Worm (Caenorhabditis elegans) whole organism, L3 larva: ENCODE results near the gene msd-2.

Experiments used
- R02D3.7 ChIP-seq: fragments of 150-350 bp; optimal IDR thresholded peaks from 2 replicates; lab custom pipeline; 2014; ENCODE audit warnings: missing biosample characterization, missing genetic modification characterization
- ZK546.5 ChIP-seq: sonication (generic microtip); optimal IDR thresholded peaks from 2 replicates; lab custom pipeline; 2017; ENCODE audit warnings: missing biosample characterization, missing genetic modification characterization
- aly-2 ChIP-seq: fragments of 150-350 bp; optimal IDR thresholded peaks from 2 replicates; lab custom pipeline; 2014; ENCODE audit warnings: missing biosample characterization, missing genetic modification characterization
- ceh-28 ChIP-seq: fragments of 150-350 bp; optimal IDR thresholded peaks from 2 replicates; lab custom pipeline; 2014; ENCODE audit warnings: missing biosample characterization, missing genetic modification reagents, missing genetic modification characterization
- ceh-82 ChIP-seq: fragments of 150-350 bp; optimal IDR thresholded peaks from 2 replicates; lab custom pipeline; 2014; ENCODE audit warnings: missing biosample characterization, missing genetic modification characterization
- ceh-9 ChIP-seq: sonication (generic microtip); optimal IDR thresholded peaks from 2 replicates; lab custom pipeline; 2018; ENCODE audit warnings: missing biosample characterization, missing genetic modification characterization
- daf-12 ChIP-seq: fragments of 150-350 bp; optimal IDR thresholded peaks from 2 replicates; lab custom pipeline; 2014; ENCODE audit warnings: missing biosample characterization, missing genetic modification reagents, missing genetic modification characterization
- egl-5 ChIP-seq: fragments of 150-350 bp; optimal IDR thresholded peaks from 2 replicates; lab custom pipeline; 2017; ENCODE audit warnings: missing biosample characterization, missing genetic modification reagents, missing genetic modification characterization, inconsistent platforms
- elt-1 ChIP-seq: fragments of 150-350 bp; optimal IDR thresholded peaks from 2 replicates; lab custom pipeline; 2014; ENCODE audit warnings: missing biosample characterization, missing genetic modification characterization
- elt-3 ChIP-seq, 3 experiments: fragments of 150-350 bp in 1 of 3; sonication (generic microtip) in 2 of 3; optimal IDR thresholded peaks; 2 replicates in 2 of 3; 4 replicates in 1 of 3; lab custom pipeline; 2014 to 2017; ENCODE audit warnings: missing biosample characterization in 3 of 3, missing genetic modification characterization in 3 of 3
- eor-1 ChIP-seq, 2 experiments: fragments of 150-350 bp; optimal IDR thresholded peaks; 2 replicates each; lab custom pipeline; 2014 to 2018; ENCODE audit warnings: missing biosample characterization in 2 of 2, missing genetic modification characterization in 2 of 2
- fkh-10 ChIP-seq: sonication (generic microtip); optimal IDR thresholded peaks from 2 replicates; lab custom pipeline; 2017; ENCODE audit warnings: missing biosample characterization, missing genetic modification reagents, missing genetic modification characterization
- fkh-2 ChIP-seq: fragments of 150-350 bp; optimal IDR thresholded peaks from 2 replicates; lab custom pipeline; 2014; ENCODE audit warnings: missing biosample characterization, missing genetic modification reagents, missing genetic modification characterization
- fos-1 ChIP-seq: fragments of 150-350 bp; optimal IDR thresholded peaks from 2 replicates; lab custom pipeline; 2014; ENCODE audit warnings: missing biosample characterization, missing genetic modification characterization
- hmg-11 ChIP-seq: sonication (generic microtip); optimal IDR thresholded peaks from 2 replicates; lab custom pipeline; 2016; ENCODE audit warnings: missing genetic modification characterization, missing compliant biosample characterization
- lin-15B ChIP-seq: fragments of 150-350 bp; optimal IDR thresholded peaks from 2 replicates; lab custom pipeline; 2014; ENCODE audit warnings: missing biosample characterization, missing genetic modification characterization
- lin-39 ChIP-seq: fragments of 150-350 bp; optimal IDR thresholded peaks from 2 replicates; lab custom pipeline; 2018; ENCODE audit warnings: missing biosample characterization, missing genetic modification reagents, missing genetic modification characterization
- lsy-12 ChIP-seq: sonication (generic microtip); optimal IDR thresholded peaks from 2 replicates; lab custom pipeline; 2016; ENCODE audit warnings: mild to moderate bottlenecking, missing genetic modification characterization, missing compliant biosample characterization
- mdl-1 ChIP-seq: fragments of 150-350 bp; optimal IDR thresholded peaks from 2 replicates; lab custom pipeline; 2014; ENCODE audit warnings: missing biosample characterization, missing genetic modification characterization
- nfya-1 ChIP-seq: sonication (generic microtip); optimal IDR thresholded peaks from 2 replicates; lab custom pipeline; 2017; ENCODE audit warnings: missing genetic modification characterization, mild to moderate bottlenecking, missing compliant biosample characterization, antibody characterized with exemption, moderate library complexity; ENCODE audit not compliant: insufficient read depth
- nhr-11 ChIP-seq: fragments of 150-350 bp; optimal IDR thresholded peaks from 2 replicates; lab custom pipeline; 2014; ENCODE audit warnings: missing biosample characterization, missing genetic modification characterization
- nhr-237 ChIP-seq: fragments of 150-350 bp; optimal IDR thresholded peaks from 2 replicates; lab custom pipeline; 2014; ENCODE audit warnings: missing biosample characterization, missing genetic modification characterization
- nhr-25 ChIP-seq: sonication (generic microtip); optimal IDR thresholded peaks from 2 replicates; lab custom pipeline; 2017; ENCODE audit warnings: missing biosample characterization, missing genetic modification characterization
- nhr-28 ChIP-seq: fragments of 150-350 bp; optimal IDR thresholded peaks from 2 replicates; lab custom pipeline; 2014; ENCODE audit warnings: missing biosample characterization, missing genetic modification characterization
- nhr-43 ChIP-seq: sonication (generic microtip); optimal IDR thresholded peaks from 2 replicates; lab custom pipeline; 2016; ENCODE audit warnings: mild to moderate bottlenecking, missing genetic modification characterization, missing compliant biosample characterization; ENCODE audit not compliant: poor library complexity, severe bottlenecking
- nhr-67 ChIP-seq: fragments of 150-350 bp; optimal IDR thresholded peaks from 2 replicates; lab custom pipeline; 2014; ENCODE audit warnings: missing biosample characterization, missing genetic modification characterization
- nhr-76 ChIP-seq: fragments of 150-350 bp; sonication (generic microtip); optimal IDR thresholded peaks from 5 replicates; lab custom pipeline; 2014; ENCODE audit warnings: missing biosample characterization, missing genetic modification characterization
- nhr-77 ChIP-seq: fragments of 150-350 bp; optimal IDR thresholded peaks from 2 replicates; lab custom pipeline; 2014; ENCODE audit warnings: missing biosample characterization, missing genetic modification characterization
- pha-4 ChIP-seq: fragments of 150-350 bp; optimal IDR thresholded peaks from 2 replicates; lab custom pipeline; 2014; ENCODE audit warnings: missing biosample characterization, missing genetic modification reagents, missing genetic modification characterization
- sea-2 ChIP-seq: fragments of 150-350 bp; sonication (generic microtip); optimal IDR thresholded peaks from 4 replicates; lab custom pipeline; 2014; ENCODE audit warnings: missing biosample characterization, missing genetic modification reagents, missing genetic modification characterization
- skn-1 ChIP-seq: fragments of 150-350 bp; optimal IDR thresholded peaks from 2 replicates; lab custom pipeline; 2014; ENCODE audit warnings: missing biosample characterization, missing genetic modification characterization
- snpc-4 ChIP-seq: fragments of 150-350 bp; optimal IDR thresholded peaks from 2 replicates; lab custom pipeline; 2014; ENCODE audit warnings: missing biosample characterization, missing genetic modification characterization
- tbx-2 ChIP-seq: sonication (generic microtip); optimal IDR thresholded peaks from 2 replicates; lab custom pipeline; 2016; ENCODE audit warnings: mild to moderate bottlenecking, missing genetic modification characterization, missing compliant biosample characterization
- unc-62 ChIP-seq: fragments of 150-350 bp; sonication (generic microtip); optimal IDR thresholded peaks from 4 replicates; lab custom pipeline; 2014; ENCODE audit warnings: missing biosample characterization, missing genetic modification reagents, missing genetic modification characterization
- zag-1 ChIP-seq: fragments of 150-350 bp; optimal IDR thresholded peaks from 2 replicates; lab custom pipeline; 2014; ENCODE audit warnings: missing biosample characterization, missing genetic modification characterization
- ztf-11 ChIP-seq: fragments of 150-350 bp; optimal IDR thresholded peaks from 2 replicates; lab custom pipeline; 2014; ENCODE audit warnings: missing biosample characterization, missing genetic modification characterization
- ztf-4 ChIP-seq: fragments of 150-350 bp; optimal IDR thresholded peaks from 2 replicates; lab custom pipeline; 2014; ENCODE audit warnings: missing biosample characterization, missing genetic modification characterization

msd-2 gene

ce11 chrIV:10001748-10002147 is 27.1 kb upstream of the msd-2 start, which contains the start of gene C47E12.3:
TSS of gene C47E12.3 (minus strand) at chrIV:10001848.
- TF ChIP-seq ceh-82 (no peak), fkh-2 (tag; lab: Kevin White, UChicago) (no peak), fkh-10 (GFP tag; lab: Kevin White, UChicago) (no peak), elt-3 (tag; optimal IDR thresholded peaks at IDR 0.05; lab: Kevin White, UChicago) (no peak), lsy-12 (no peak), skn-1 (tag; lab: Kevin White, UChicago) (no peak), nhr-67 (tag; lab: Kevin White, UChicago) (no peak), nhr-28 (tag; lab: Kevin White, UChicago) (no peak), fos-1 (no peak), daf-12 (tag; lab: Kevin White, UChicago) (no peak), R02D3.7 (tag; lab: Kevin White, UChicago) (no peak), unc-62 (no peak), ztf-4 (tag; lab: Kevin White, UChicago) (no peak), nhr-11 (tag; lab: Kevin White, UChicago) (no peak), lin-39 (tag; lab: Kevin White, UChicago) (no peak), ceh-9 (tag; lab: Kevin White, UChicago) (no peak), ZK546.5 (tag; lab: Kevin White, UChicago) (no peak), nhr-76 (tag; lab: Kevin White, UChicago) (no peak), ceh-28 (no peak), eor-1 (tag; optimal IDR thresholded peaks at IDR 0.05; lab: Kevin White, UChicago) (no peak)

- TF ChIP-seq ZK546.5 (tag; lab: Kevin White, UChicago) (no peak), zag-1 (tag; lab: Kevin White, UChicago) (no peak), nhr-25 (tag; lab: Kevin White, UChicago) (no peak), ceh-82 (no peak), snpc-4 (no peak), fkh-10 (GFP tag; lab: Kevin White, UChicago) (no peak), R02D3.7 (tag; lab: Kevin White, UChicago) (no peak), ztf-4 (tag; lab: Kevin White, UChicago) (no peak), ztf-11 (tag; lab: Kevin White, UChicago) (no peak), pha-4 (tag; lab: Kevin White, UChicago) (peak; percentile 49), nhr-77 (tag; lab: Kevin White, UChicago) (no peak), skn-1 (tag; lab: Kevin White, UChicago) (no peak), nfya-1 (tag; lab: Kevin White, UChicago) (peak; percentile 48), aly-2 (tag; lab: Kevin White, UChicago) (no peak), mdl-1 (tag; lab: Kevin White, UChicago) (no peak), egl-5 (tag; lab: Kevin White, UChicago) (peak; percentile 4), lin-15B (peak; percentile 43), nhr-237 (tag; lab: Kevin White, UChicago) (no peak), hmg-11 (peak; percentile 42)
- TF ChIP-seq, all 47 proteins: peak for 5
These were observed 25.5 kb upstream of the msd-2 start, which contains the start of the genes C47E12.2 and sars-1 for ce11 chrIV:10003372-10003771. TSS of gene C47E12.2 (minus strand) at chrIV:10003502. TSS of gene sars-1 (plus strand) at chrIV:10003726.

ce11 chrIV:10006792-10007191 is 22.1 kb upstream of the msd-2 start, which contains the start of gene C47E12.13:
TSS of gene C47E12.13 (minus strand) at chrIV:10006892.
- no peak for TF ChIP-seq eor-1 (tag; optimal IDR thresholded peaks at IDR 0.05; lab: Kevin White, UChicago)
- no peak for TF ChIP-seq R02D3.7 (tag; lab: Kevin White, UChicago)
- no peak for TF ChIP-seq tbx-2 (tag; lab: Kevin White, UChicago)
- TF ChIP-seq ceh-82, result no peak
- no peak for TF ChIP-seq ceh-28
- TF ChIP-seq daf-12 (tag; lab: Kevin White, UChicago), result no peak
- no peak for TF ChIP-seq nfya-1 (tag; lab: Kevin White, UChicago)
- no peak for TF ChIP-seq skn-1 (tag; lab: Kevin White, UChicago)
- TF ChIP-seq nhr-77 (tag; lab: Kevin White, UChicago), result no peak
- TF ChIP-seq nhr-67 (tag; lab: Kevin White, UChicago), result no peak
- TF ChIP-seq egl-5 (tag; lab: Kevin White, UChicago), result no peak
- TF ChIP-seq nhr-237 (tag; lab: Kevin White, UChicago), result no peak
- no peak for TF ChIP-seq nhr-28 (tag; lab: Kevin White, UChicago)
- no peak for TF ChIP-seq fkh-10 (GFP tag; lab: Kevin White, UChicago)
- no peak for TF ChIP-seq elt-1 (tag; lab: Kevin White, UChicago)
- TF ChIP-seq lin-39 (tag; lab: Kevin White, UChicago), result no peak
- TF ChIP-seq mdl-1 (tag; lab: Kevin White, UChicago), result no peak
- no peak for TF ChIP-seq sea-2
- TF ChIP-seq ztf-11 (tag; lab: Kevin White, UChicago), result no peak
- TF ChIP-seq nhr-43 (tag; lab: Kevin White, UChicago), result no peak
- TF ChIP-seq, all 47 proteins: peak for 0
